Worm (Caenorhabditis elegans): ENCODE measurements around the gene C25E10.11.

The C25E10.11 gene

ce11 chrV:9047555-9048049 lies 10.9 kb downstream of the C25E10.11 start, which contains the start of gene C25E10.17:
C25E10.17 (minus strand) TSS chrV:9047605.
- no peak for TF ChIP-seq med-1 (GFP tag; optimal IDR thresholded peaks at IDR 0.05; ENCODE audit: insufficient read depth)
- TF ChIP-seq flt-1 (GFP tag; IDR thresholded peaks at IDR 0.05): no peak
- no peak for TF ChIP-seq tab-1 (GFP tag; IDR thresholded peaks at IDR 0.05)
- TF ChIP-seq klf-2 (GFP tag; conservative IDR thresholded peaks at IDR 0.05): no peak

- TF ChIP-seq klf-2 (GFP tag; conservative IDR thresholded peaks at IDR 0.05): no peak
- no peak for TF ChIP-seq ref-1 (GFP tag; conservative IDR thresholded peaks at IDR 0.05)
- no peak for TF ChIP-seq cog-1 (tag; optimal IDR thresholded peaks at IDR 0.05)
- no peak for TF ChIP-seq flt-1 (GFP tag; IDR thresholded peaks at IDR 0.05)
- no peak for TF ChIP-seq tab-1 (GFP tag; IDR thresholded peaks at IDR 0.05)
- no peak for TF ChIP-seq ztf-23 (GFP tag; IDR thresholded peaks at IDR 0.05)
- no peak for TF ChIP-seq med-1 (GFP tag; optimal IDR thresholded peaks at IDR 0.05; ENCODE audit: insufficient read depth)
- TF ChIP-seq T22C8.4 (GFP tag; IDR thresholded peaks at IDR 0.05): no peak
- no peak for TF ChIP-seq ztf-29 (GFP tag; IDR thresholded peaks at IDR 0.05)
These were observed 13.7 kb downstream of the C25E10.11 start, which contains the start of gene nhr-30 for ce11 chrV:9044871-9045270. nhr-30 (plus strand) TSS chrV:9045171.

ce11 chrV:9041030-9041429 lies 17.5 kb downstream of the C25E10.11 start, which contains the start of gene cyp-33B1:
cyp-33B1 (plus strand) TSS chrV:9041330.
- no peak for TF ChIP-seq klf-2 (GFP tag; conservative IDR thresholded peaks at IDR 0.05)
- no peak for TF ChIP-seq T22C8.4 (GFP tag; IDR thresholded peaks at IDR 0.05)
- no peak for TF ChIP-seq ztf-23 (GFP tag; IDR thresholded peaks at IDR 0.05)

ce11 chrV:9035685-9036084 lies 22.8 kb downstream of the C25E10.11 start, which contains the start of gene srsx-34:
srsx-34 (plus strand) TSS chrV:9035985.
- TF ChIP-seq tab-1 (GFP tag; IDR thresholded peaks at IDR 0.05): no peak
- TF ChIP-seq flt-1 (GFP tag; IDR thresholded peaks at IDR 0.05): no peak
- TF ChIP-seq med-1 (GFP tag; optimal IDR thresholded peaks at IDR 0.05; ENCODE audit: insufficient read depth): no peak
- no peak for TF ChIP-seq klf-2 (GFP tag; conservative IDR thresholded peaks at IDR 0.05)
- no peak for TF ChIP-seq cog-1 (tag; optimal IDR thresholded peaks at IDR 0.05)
- TF ChIP-seq ref-1 (GFP tag; conservative IDR thresholded peaks at IDR 0.05): no peak
- TF ChIP-seq T22C8.4 (GFP tag; IDR thresholded peaks at IDR 0.05): no peak
- TF ChIP-seq ztf-23 (GFP tag; IDR thresholded peaks at IDR 0.05): no peak
- TF ChIP-seq ztf-29 (GFP tag; IDR thresholded peaks at IDR 0.05): no peak

- TF ChIP-seq flt-1 (GFP tag; IDR thresholded peaks at IDR 0.05) (no peak), med-1 (GFP tag; optimal IDR thresholded peaks at IDR 0.05; ENCODE audit: insufficient read depth) (no peak), cog-1 (tag; optimal IDR thresholded peaks at IDR 0.05) (no peak), ztf-23 (GFP tag; IDR thresholded peaks at IDR 0.05) (no peak), klf-2 (GFP tag; conservative IDR thresholded peaks at IDR 0.05) (no peak), ref-1 (GFP tag; conservative IDR thresholded peaks at IDR 0.05) (no peak), tab-1 (GFP tag; IDR thresholded peaks at IDR 0.05) (no peak), T22C8.4 (GFP tag; IDR thresholded peaks at IDR 0.05) (no peak), ztf-29 (GFP tag; IDR thresholded peaks at IDR 0.05) (no peak)
These were observed 25.3 kb downstream of the C25E10.11 start, which contains the start of gene C25E10.4 for ce11 chrV:9033267-9033666. C25E10.4 (plus strand) TSS chrV:9033567.

ce11 chrV:9030248-9030647 lies 28.3 kb downstream of the C25E10.11 start, which contains the start of gene C25E10.5:
C25E10.5 (plus strand) TSS chrV:9030548.
- no peak for TF ChIP-seq ztf-23 (GFP tag; IDR thresholded peaks at IDR 0.05)
- no peak for TF ChIP-seq cog-1 (tag; optimal IDR thresholded peaks at IDR 0.05)
- no peak for TF ChIP-seq T22C8.4 (GFP tag; IDR thresholded peaks at IDR 0.05)
- TF ChIP-seq tab-1 (GFP tag; IDR thresholded peaks at IDR 0.05): no peak

- no peak for TF ChIP-seq ztf-23 (GFP tag; IDR thresholded peaks at IDR 0.05)
- TF ChIP-seq cog-1 (tag; optimal IDR thresholded peaks at IDR 0.05): no peak
- no peak for TF ChIP-seq ref-1 (GFP tag; conservative IDR thresholded peaks at IDR 0.05)
- TF ChIP-seq flt-1 (GFP tag; IDR thresholded peaks at IDR 0.05): no peak
- no peak for TF ChIP-seq ztf-29 (GFP tag; IDR thresholded peaks at IDR 0.05)
- no peak for TF ChIP-seq T22C8.4 (GFP tag; IDR thresholded peaks at IDR 0.05)
- no peak for TF ChIP-seq klf-2 (GFP tag; conservative IDR thresholded peaks at IDR 0.05)
- no peak for TF ChIP-seq med-1 (GFP tag; optimal IDR thresholded peaks at IDR 0.05; ENCODE audit: insufficient read depth)
- no peak for TF ChIP-seq tab-1 (GFP tag; IDR thresholded peaks at IDR 0.05)
These were observed 33.8 kb downstream of the C25E10.11 start, which contains the start of gene bus-1 for ce11 chrV:9024713-9025112. bus-1 (minus strand) TSS chrV:9024813.

ce11 chrV:9022078-9022477 lies 36.4 kb downstream of the C25E10.11 start, which contains the start of gene oac-41:
oac-41 (minus strand) TSS chrV:9022178.
- TF ChIP-seq tab-1 (GFP tag; IDR thresholded peaks at IDR 0.05) (no peak), ref-1 (GFP tag; conservative IDR thresholded peaks at IDR 0.05) (no peak), cog-1 (tag; optimal IDR thresholded peaks at IDR 0.05) (no peak), ztf-29 (GFP tag; IDR thresholded peaks at IDR 0.05) (no peak)

ce11 chrV:9018871-9019270 lies 39.7 kb downstream of the C25E10.11 start:
- TF ChIP-seq med-1 (GFP tag; optimal IDR thresholded peaks at IDR 0.05; ENCODE audit: insufficient read depth): no peak
- TF ChIP-seq ztf-29 (GFP tag; IDR thresholded peaks at IDR 0.05): no peak
- no peak for TF ChIP-seq tab-1 (GFP tag; IDR thresholded peaks at IDR 0.05)
- no peak for TF ChIP-seq ref-1 (GFP tag; conservative IDR thresholded peaks at IDR 0.05)
- TF ChIP-seq T22C8.4 (GFP tag; IDR thresholded peaks at IDR 0.05): no peak
- no peak for TF ChIP-seq ztf-23 (GFP tag; IDR thresholded peaks at IDR 0.05)
- no peak for TF ChIP-seq flt-1 (GFP tag; IDR thresholded peaks at IDR 0.05)
- no peak for TF ChIP-seq klf-2 (GFP tag; conservative IDR thresholded peaks at IDR 0.05)

- TF ChIP-seq cog-1 (tag; optimal IDR thresholded peaks at IDR 0.05): no peak
- no peak for TF ChIP-seq T22C8.4 (GFP tag; IDR thresholded peaks at IDR 0.05)
- no peak for TF ChIP-seq tab-1 (GFP tag; IDR thresholded peaks at IDR 0.05)
- no peak for TF ChIP-seq med-1 (GFP tag; optimal IDR thresholded peaks at IDR 0.05; ENCODE audit: insufficient read depth)
- TF ChIP-seq ztf-29 (GFP tag; IDR thresholded peaks at IDR 0.05): no peak
- TF ChIP-seq flt-1 (GFP tag; IDR thresholded peaks at IDR 0.05): no peak
- no peak for TF ChIP-seq klf-2 (GFP tag; conservative IDR thresholded peaks at IDR 0.05)
- TF ChIP-seq ztf-23 (GFP tag; IDR thresholded peaks at IDR 0.05): no peak
- no peak for TF ChIP-seq ref-1 (GFP tag; conservative IDR thresholded peaks at IDR 0.05)
These were observed 42.0 kb downstream of the C25E10.11 start, which contains the start of gene oac-40 for ce11 chrV:9016479-9016878. oac-40 (plus strand) TSS chrV:9016779.

Data from whole organism, midembryonic.